Worm (Caenorhabditis elegans): Measurements from ENCODE around the gene Y41D4B.1.

Gene Y41D4B.1

ce11 chrIV:1649794-1650193 is 22.7 kb upstream of the Y41D4B.1 start (continued):
- no peak for TF ChIP-seq dsc-1 (tag; optimal IDR thresholded peaks at IDR 0.05)
- no peak for TF ChIP-seq alr-1 (tag; optimal IDR thresholded peaks at IDR 0.05; ENCODE audit: borderline replicate concordance)
- no peak for TF ChIP-seq elt-3 (tag; optimal IDR thresholded peaks at IDR 0.05)
- no peak for TF ChIP-seq nhr-77 (tag; optimal IDR thresholded peaks at IDR 0.05)
- no peak for TF ChIP-seq grh-1 (GFP tag; IDR thresholded peaks at IDR 0.05)
- peak in 1 of 3 experiments; percentile 25 for TF ChIP-seq dpl-1 (GFP tag; optimal IDR thresholded peaks at IDR 0.05)
- TF ChIP-seq vab-15 (tag; optimal IDR thresholded peaks at IDR 0.05): no peak
- TF ChIP-seq nhr-11 (tag; optimal IDR thresholded peaks at IDR 0.05): no peak
- no peak for TF ChIP-seq fkh-4 (tag; optimal IDR thresholded peaks at IDR 0.05; ENCODE audit: borderline replicate concordance)
- peak; percentile 56 for TF ChIP-seq blmp-1 (tag; optimal IDR thresholded peaks at IDR 0.05)
- no peak for TF ChIP-seq nhr-12 (tag; optimal IDR thresholded peaks at IDR 0.05)
- TF ChIP-seq isw-1 (GFP tag; IDR thresholded peaks at IDR 0.05): no peak
- no peak for TF ChIP-seq sptf-1 (tag; optimal IDR thresholded peaks at IDR 0.05)
- no peak for TF ChIP-seq pax-3 (tag; optimal IDR thresholded peaks at IDR 0.05)
- 0 out of 2 replicates have a peak, but pooled peaks have one; percentile 9 for TF ChIP-seq nhr-19 (GFP tag; conservative IDR thresholded peaks at IDR 0.05)
- TF ChIP-seq skn-1 (tag; optimal IDR thresholded peaks at IDR 0.05): peak; percentile 49
- TF ChIP-seq ceh-8 (GFP tag; optimal IDR thresholded peaks at IDR 0.05): no peak

DNA sequence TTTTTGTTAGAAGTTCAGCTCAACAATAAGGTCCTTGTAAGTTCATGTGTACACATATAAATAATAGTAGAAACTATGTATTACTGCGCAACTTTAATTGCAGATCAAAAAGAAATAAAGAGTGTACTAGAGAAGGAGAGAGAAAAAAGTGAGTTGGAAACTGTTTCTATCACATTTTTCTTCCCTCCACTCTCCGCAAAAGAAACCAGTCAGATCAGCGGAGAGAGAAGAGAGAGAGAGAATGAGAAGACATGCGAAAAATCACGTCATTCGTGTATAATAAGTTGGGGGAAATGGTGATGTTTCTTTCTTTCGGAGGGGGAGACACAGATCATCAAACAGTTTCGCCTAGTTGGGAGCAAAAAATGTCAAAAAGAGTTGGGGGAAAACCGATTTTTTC is 17.2 kb upstream of the Y41D4B.1 start:
- TF ChIP-seq nhr-76 (tag; optimal IDR thresholded peaks at IDR 0.05) (no peak), lin-39 (tag; optimal IDR thresholded peaks at IDR 0.05) (no peak), nhr-12 (tag; optimal IDR thresholded peaks at IDR 0.05) (no peak), jun-1 (tag; optimal IDR thresholded peaks at IDR 0.05) (peak; percentile 63), elt-3 (tag; optimal IDR thresholded peaks at IDR 0.05) (peak in 2 of 6 experiments; percentile 31 to 75), unc-86 (tag; optimal IDR thresholded peaks at IDR 0.05) (no peak), C04F5.9 (tag; optimal IDR thresholded peaks at IDR 0.05) (no peak), ama-1 (optimal IDR thresholded peaks at IDR 0.05) (no peak), aly-2 (tag; optimal IDR thresholded peaks at IDR 0.05) (no peak), nhr-28 (tag; optimal IDR thresholded peaks at IDR 0.05) (no peak), ces-1 (GFP tag; optimal IDR thresholded peaks at IDR 0.05) (no peak), alr-1 (tag; optimal IDR thresholded peaks at IDR 0.05; ENCODE audit: borderline replicate concordance) (no peak), blmp-1 (tag; optimal IDR thresholded peaks at IDR 0.05) (peak; percentile 93), ztf-11 (tag; optimal IDR thresholded peaks at IDR 0.05) (no peak), unc-62 (GFP tag; optimal IDR thresholded peaks at IDR 0.05) (no peak), ceh-88 (GFP tag; IDR thresholded peaks at IDR 0.05) (no peak), hlh-17 (GFP tag; optimal IDR thresholded peaks at IDR 0.05; ENCODE audit: borderline replicate concordance) (no peak), tbx-2 (tag; optimal IDR thresholded peaks at IDR 0.05) (peak; percentile 11), lin-35 (GFP tag; optimal IDR thresholded peaks at IDR 0.05) (peak in 1 of 2 experiments; percentile 63), nhr-90 (tag; optimal IDR thresholded peaks at IDR 0.05; ENCODE audit: poor library complexity) (peak; percentile 12), skn-1 (tag; optimal IDR thresholded peaks at IDR 0.05) (peak; percentile 14), lsy-2 (tag; optimal IDR thresholded peaks at IDR 0.05) (peak; percentile 17 to 65), ceh-82 (tag; optimal IDR thresholded peaks at IDR 0.05) (peak in 1 of 3 experiments; percentile 21), ets-5 (GFP tag; IDR thresholded peaks at IDR 0.05) (no peak), fkh-4 (tag; optimal IDR thresholded peaks at IDR 0.05; ENCODE audit: borderline replicate concordance) (no peak), irx-1 (tag; optimal IDR thresholded peaks at IDR 0.05) (no peak), nhr-47 (tag; optimal IDR thresholded peaks at IDR 0.05) (peak; percentile 24), mdl-1 (tag; optimal IDR thresholded peaks at IDR 0.05) (peak in 1 of 2 experiments; percentile 30), ceh-90 (tag; optimal IDR thresholded peaks at IDR 0.05) (no peak), nhr-20 (tag; optimal IDR thresholded peaks at IDR 0.05) (peak; percentile 66), fkh-8 (tag; optimal IDR thresholded peaks at IDR 0.05) (no peak), F16B12.6 (tag; optimal IDR thresholded peaks at IDR 0.05) (no peak), nhr-19 (GFP tag; conservative IDR thresholded peaks at IDR 0.05) (no peak), Y116A8C.19 (tag; optimal IDR thresholded peaks at IDR 0.05; ENCODE audit: borderline replicate concordance) (no peak), dsc-1 (tag; optimal IDR thresholded peaks at IDR 0.05) (no peak), ceh-8 (GFP tag; optimal IDR thresholded peaks at IDR 0.05) (no peak), zip-4 (GFP tag; optimal IDR thresholded peaks at IDR 0.05) (no peak), efl-1 (optimal IDR thresholded peaks at IDR 0.05) (peak in 1 of 2 experiments; percentile 9), efl-1 (GFP tag; optimal IDR thresholded peaks at IDR 0.05 in 1 of 2) (peak in 1 of 2 experiments; percentile 81), fkh-10 (GFP tag; optimal IDR thresholded peaks at IDR 0.05) (no peak), fos-1 (tag; optimal IDR thresholded peaks at IDR 0.05) (peak; percentile 65), sup-37 (GFP tag; optimal IDR thresholded peaks at IDR 0.05) (no peak)
